In the genomic region with DNA sequence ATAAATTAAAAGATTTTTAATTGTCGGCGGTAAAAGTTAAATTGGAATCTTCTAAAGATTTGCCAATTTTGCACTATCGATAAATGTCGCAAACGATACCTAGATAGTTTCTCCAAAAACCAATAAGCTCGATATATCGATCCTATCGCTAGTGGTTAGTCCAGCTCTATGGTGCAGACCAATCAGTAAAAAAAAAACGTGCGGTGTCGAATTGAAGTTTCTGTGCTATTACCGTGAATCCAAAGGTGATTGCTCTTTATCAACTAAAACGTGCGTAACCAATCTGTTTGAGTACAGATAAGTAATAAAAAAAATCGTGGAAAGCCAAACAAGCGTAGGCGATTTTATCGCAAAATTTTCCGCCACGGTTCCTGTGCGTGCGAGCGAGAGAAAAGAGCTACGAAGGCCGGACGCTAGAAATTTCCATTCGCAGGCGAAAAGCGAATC, we compare ENCODE assay signal across 1 fruit fly cellular context.
TF ChIP-seq lines count a peak whose summit lies in the region.

Gene Hsp110, plus strand, starts transcription at position 153 of the 447 bp plus-strand sequence.

TF ChIP-seq in whole organism, embryonic, 481 proteins besides CTCF, POLR2A, EP300 and RAD21 (continued from another document and continues in another):
- TF ChIP-seq Adf1 (GFP tag; IDR thresholded peaks at IDR 0.05; lab: Robert Waterston, UW) = 0 out of 2 replicates have a peak, but pooled peaks have one; percentile 14
- TF ChIP-seq Side (GFP tag; optimal IDR thresholded peaks at IDR 0.05; lab: Kevin White, UChicago) = no peak
- TF ChIP-seq Rfx (GFP tag; IDR thresholded peaks at IDR 0.05; lab: Robert Waterston, UW) = peak; percentile 55
- no peak for TF ChIP-seq Ssrp (tag; optimal IDR thresholded peaks at IDR 0.05; lab: Kevin White, UChicago)
- TF ChIP-seq crol (GFP tag; IDR thresholded peaks at IDR 0.05; lab: Robert Waterston, UW) = no peak
- TF ChIP-seq ken (GFP tag; IDR thresholded peaks at IDR 0.05; lab: Robert Waterston, UW) = no peak
- no peak for TF ChIP-seq CG4282 (GFP tag; optimal IDR thresholded peaks at IDR 0.05; lab: Kevin White, UChicago)
- TF ChIP-seq chm (GFP tag; IDR thresholded peaks at IDR 0.05; lab: Robert Waterston, UW) = no peak
- peak; percentile 10 for TF ChIP-seq Fer3 (tag; optimal IDR thresholded peaks at IDR 0.05; lab: Kevin White, UChicago)
- TF ChIP-seq Scr (GFP tag; IDR thresholded peaks at IDR 0.05; lab: Robert Waterston, UW; ENCODE audit: partially characterized antibody) = peak; percentile 99
- no peak for TF ChIP-seq slou (GFP tag; optimal IDR thresholded peaks at IDR 0.05; lab: Kevin White, UChicago)
- TF ChIP-seq CG17186 (GFP tag; optimal IDR thresholded peaks at IDR 0.05; lab: Kevin White, UChicago) = peak; percentile 57
- no peak for TF ChIP-seq CG30431 (GFP tag; optimal IDR thresholded peaks at IDR 0.05; lab: Kevin White, UChicago)
- TF ChIP-seq CG9215 (GFP tag; IDR thresholded peaks at IDR 0.05; lab: Robert Waterston, UW) = no peak
- peak; percentile 99 for TF ChIP-seq tna (GFP tag; IDR thresholded peaks at IDR 0.05; lab: Robert Waterston, UW; ENCODE audit: partially characterized antibody)
- TF ChIP-seq CG3163 (GFP tag; optimal IDR thresholded peaks at IDR 0.05; lab: Kevin White, UChicago) = no peak
- TF ChIP-seq CG17361 (GFP tag; IDR thresholded peaks at IDR 0.05; lab: Robert Waterston, UW) = peak; percentile 26; the same call in 1 of the 3 replicates
- peak; percentile 93 for TF ChIP-seq cwo (GFP tag; optimal IDR thresholded peaks at IDR 0.05; lab: Kevin White, UChicago)
- TF ChIP-seq Nf-YB (GFP tag; optimal IDR thresholded peaks at IDR 0.05; lab: Kevin White, UChicago) = peak; percentile 29
- no peak for TF ChIP-seq CG15696 (tag; optimal IDR thresholded peaks at IDR 0.05; lab: Kevin White, UChicago)
- no peak for TF ChIP-seq CG16863 (GFP tag; optimal IDR thresholded peaks at IDR 0.05; lab: Kevin White, UChicago)
- TF ChIP-seq sqz (GFP tag; optimal IDR thresholded peaks at IDR 0.05; lab: Kevin White, UChicago) = peak; percentile 98
- TF ChIP-seq CG6254 (GFP tag; optimal IDR thresholded peaks at IDR 0.05; lab: Kevin White, UChicago) = peak; percentile 56
- TF ChIP-seq Oaz (GFP tag; IDR thresholded peaks at IDR 0.05; lab: Robert Waterston, UW) = no peak
- no peak for TF ChIP-seq crp (GFP tag; optimal IDR thresholded peaks at IDR 0.05; lab: Kevin White, UChicago)
- TF ChIP-seq sens (GFP tag; lab: Kevin White, UChicago) = peak; percentile 81
- no peak for TF ChIP-seq jing (GFP tag; optimal IDR thresholded peaks at IDR 0.05; lab: Kevin White, UChicago)
- TF ChIP-seq Max (GFP tag; optimal IDR thresholded peaks at IDR 0.05; lab: Kevin White, UChicago) = peak; percentile 70
- peak; percentile 31 for TF ChIP-seq CG12391 (tag; optimal IDR thresholded peaks at IDR 0.05; lab: Kevin White, UChicago)
- peak; percentile 8 for TF ChIP-seq Dad (GFP tag; optimal IDR thresholded peaks at IDR 0.05; lab: Kevin White, UChicago)
- no peak for TF ChIP-seq lov (optimal IDR thresholded peaks at IDR 0.05; lab: Kevin White, UChicago)
- no peak for TF ChIP-seq lov (GFP tag; IDR thresholded peaks at IDR 0.05; lab: Robert Waterston, UW)
- TF ChIP-seq CG3847 (GFP tag; IDR thresholded peaks at IDR 0.05; lab: Robert Waterston, UW) = no peak
- TF ChIP-seq CG10979 (tag; optimal IDR thresholded peaks at IDR 0.05; lab: Kevin White, UChicago) = peak; percentile 25
- TF ChIP-seq CG13287 (GFP tag; IDR thresholded peaks at IDR 0.05; lab: Robert Waterston, UW; ENCODE audit: partially characterized antibody) = peak; percentile 99
- TF ChIP-seq BEAF-32 (GFP tag; optimal IDR thresholded peaks at IDR 0.05; lab: Kevin White, UChicago) = peak; percentile 98
- no peak for TF ChIP-seq trh (GFP tag; optimal IDR thresholded peaks at IDR 0.05; lab: Kevin White, UChicago)
- no peak for TF ChIP-seq CG11696 (GFP tag; IDR thresholded peaks at IDR 0.05; lab: Robert Waterston, UW)
- peak; percentile 10 for TF ChIP-seq Bteb2 (GFP tag; optimal IDR thresholded peaks at IDR 0.05; lab: Kevin White, UChicago)
- no peak for TF ChIP-seq MTF-1 (GFP tag; optimal IDR thresholded peaks at IDR 0.05; lab: Kevin White, UChicago; ENCODE audit: borderline replicate concordance)
- no peak for TF ChIP-seq ewg (GFP tag; optimal IDR thresholded peaks at IDR 0.05; lab: Kevin White, UChicago)
- peak; percentile 72 for TF ChIP-seq CG34376 (GFP tag; optimal IDR thresholded peaks at IDR 0.05; lab: Kevin White, UChicago)
- TF ChIP-seq Tbp (GFP tag; optimal IDR thresholded peaks at IDR 0.05; lab: Kevin White, UChicago) = no peak
- TF ChIP-seq Sry-δ (GFP tag; optimal IDR thresholded peaks at IDR 0.05; lab: Kevin White, UChicago) = peak; percentile 98
- no peak for TF ChIP-seq Chrac-16 (GFP tag; optimal IDR thresholded peaks at IDR 0.05; lab: Kevin White, UChicago)
- no peak for TF ChIP-seq Abd-B (GFP tag; optimal IDR thresholded peaks at IDR 0.05; lab: Kevin White, UChicago)
- TF ChIP-seq Sry-β (GFP tag; optimal IDR thresholded peaks at IDR 0.05; lab: Kevin White, UChicago) = no peak
- TF ChIP-seq kay (GFP tag; optimal IDR thresholded peaks at IDR 0.05; lab: Kevin White, UChicago) = no peak
- TF ChIP-seq E2f2 (GFP tag; IDR thresholded peaks at IDR 0.05; lab: Robert Waterston, UW) = peak; percentile 95
- peak; percentile 8 for TF ChIP-seq CG31365 (tag; optimal IDR thresholded peaks at IDR 0.05; lab: Kevin White, UChicago)
- peak; percentile 23 for TF ChIP-seq corto (GFP tag; optimal IDR thresholded peaks at IDR 0.05; lab: Kevin White, UChicago)
- TF ChIP-seq CG43689 (GFP tag; IDR thresholded peaks at IDR 0.05; lab: Robert Waterston, UW) = no peak
- peak; percentile 99 for TF ChIP-seq vnd (GFP tag; IDR thresholded peaks at IDR 0.05; lab: Robert Waterston, UW; ENCODE audit: partially characterized antibody)
- TF ChIP-seq emc (GFP tag; optimal IDR thresholded peaks at IDR 0.05; lab: Kevin White, UChicago) = no peak
- peak; percentile 71 for TF ChIP-seq CG4617 (GFP tag; optimal IDR thresholded peaks at IDR 0.05; lab: Kevin White, UChicago; ENCODE audit: borderline replicate concordance)
- TF ChIP-seq inv (GFP tag; IDR thresholded peaks at IDR 0.05; lab: Robert Waterston, UW; ENCODE audit: partially characterized antibody) = peak; percentile 99
- no peak for TF ChIP-seq Usf (GFP tag; optimal IDR thresholded peaks at IDR 0.05; lab: Kevin White, UChicago)
- TF ChIP-seq Mrtf (GFP tag; IDR thresholded peaks at IDR 0.05; lab: Robert Waterston, UW) = no peak
- TF ChIP-seq CG7271 (tag; optimal IDR thresholded peaks at IDR 0.05; lab: Kevin White, UChicago) = no peak
- no peak for TF ChIP-seq CG10366 (GFP tag; IDR thresholded peaks at IDR 0.05; lab: Robert Waterston, UW)
- no peak for TF ChIP-seq CG9727 (GFP tag; optimal IDR thresholded peaks at IDR 0.05; lab: Kevin White, UChicago)
- TF ChIP-seq luna (GFP tag; optimal IDR thresholded peaks at IDR 0.05; lab: Kevin White, UChicago) = no peak
- TF ChIP-seq Aef1 (GFP tag; IDR thresholded peaks at IDR 0.05; lab: Robert Waterston, UW) = no peak
- no peak for TF ChIP-seq pita (GFP tag; optimal IDR thresholded peaks at IDR 0.05; lab: Kevin White, UChicago)
- no peak for TF ChIP-seq CG18619 (GFP tag; optimal IDR thresholded peaks at IDR 0.05; lab: Kevin White, UChicago)
- no peak for TF ChIP-seq aop (GFP tag; IDR thresholded peaks at IDR 0.05; lab: Robert Waterston, UW)
- TF ChIP-seq tx (GFP tag; optimal IDR thresholded peaks at IDR 0.05; lab: Kevin White, UChicago) = no peak
- TF ChIP-seq gfzf (GFP tag; optimal IDR thresholded peaks at IDR 0.05; lab: Kevin White, UChicago) = peak; percentile 27
- TF ChIP-seq Doc2 (GFP tag; IDR thresholded peaks at IDR 0.05; lab: Robert Waterston, UW) = no peak
- TF ChIP-seq MESR4 (GFP tag; optimal IDR thresholded peaks at IDR 0.05; lab: Kevin White, UChicago) = peak; percentile 45
- peak; percentile 16 for TF ChIP-seq grau (tag; optimal IDR thresholded peaks at IDR 0.05; lab: Kevin White, UChicago)
- no peak for TF ChIP-seq Hr51 (GFP tag; optimal IDR thresholded peaks at IDR 0.05; lab: Kevin White, UChicago)
- no peak for TF ChIP-seq CG14667 (GFP tag; IDR thresholded peaks at IDR 0.05; lab: Robert Waterston, UW)
- TF ChIP-seq CG11695 (GFP tag; IDR thresholded peaks at IDR 0.05; lab: Robert Waterston, UW) = no peak
- TF ChIP-seq Med (GFP tag; lab: Kevin White, UChicago) = peak; percentile 89
- peak; percentile 60 for TF ChIP-seq CG1832 (GFP tag; optimal IDR thresholded peaks at IDR 0.05; lab: Kevin White, UChicago)
- peak; percentile 62 for TF ChIP-seq Ets97D (GFP tag; optimal IDR thresholded peaks at IDR 0.05; lab: Kevin White, UChicago)
- no peak for TF ChIP-seq Neu2 (GFP tag; optimal IDR thresholded peaks at IDR 0.05; lab: Kevin White, UChicago; ENCODE audit: borderline replicate concordance)
- TF ChIP-seq Dp (GFP tag; optimal IDR thresholded peaks at IDR 0.05; lab: Kevin White, UChicago) = peak; percentile 92
- no peak for TF ChIP-seq CG5953 (GFP tag; IDR thresholded peaks at IDR 0.05; lab: Robert Waterston, UW)
- TF ChIP-seq CG11504 (tag; optimal IDR thresholded peaks at IDR 0.05; lab: Kevin White, UChicago) = no peak
- peak; percentile 100 for TF ChIP-seq amos (GFP tag; IDR thresholded peaks at IDR 0.05; lab: Robert Waterston, UW; ENCODE audit: partially characterized antibody)
- TF ChIP-seq gsb-n (tag; optimal IDR thresholded peaks at IDR 0.05; lab: Kevin White, UChicago) = peak; percentile 47
- TF ChIP-seq CG12219 (GFP tag; optimal IDR thresholded peaks at IDR 0.05; lab: Kevin White, UChicago) = no peak
- TF ChIP-seq Jarid2 (GFP tag; optimal IDR thresholded peaks at IDR 0.05; lab: Kevin White, UChicago) = no peak
- TF ChIP-seq CG13424 (tag; optimal IDR thresholded peaks at IDR 0.05; lab: Kevin White, UChicago) = peak; percentile 3
- peak; percentile 99 for TF ChIP-seq ato (GFP tag; IDR thresholded peaks at IDR 0.05; lab: Robert Waterston, UW; ENCODE audit: partially characterized antibody)
- peak; percentile 80 for TF ChIP-seq grn (GFP tag; optimal IDR thresholded peaks at IDR 0.05; lab: Kevin White, UChicago)
- peak; percentile 70 for TF ChIP-seq CG14710 (tag; optimal IDR thresholded peaks at IDR 0.05; lab: Kevin White, UChicago)
- TF ChIP-seq Xbp1 (GFP tag; optimal IDR thresholded peaks at IDR 0.05; lab: Kevin White, UChicago) = peak; percentile 5
- 0 out of 3 replicates have a peak, but pooled peaks have one; percentile 51 for TF ChIP-seq CG2199 (GFP tag; IDR thresholded peaks at IDR 0.05; lab: Robert Waterston, UW)
- no peak for TF ChIP-seq dmrt99B (tag; optimal IDR thresholded peaks at IDR 0.05; lab: Kevin White, UChicago)
- TF ChIP-seq cato (GFP tag; optimal IDR thresholded peaks at IDR 0.05; lab: Kevin White, UChicago; ENCODE audit: borderline replicate concordance) = no peak
- TF ChIP-seq repo (GFP tag; optimal IDR thresholded peaks at IDR 0.05; lab: Kevin White, UChicago) = peak; percentile 7
- no peak for TF ChIP-seq CG10147 (GFP tag; optimal IDR thresholded peaks at IDR 0.05; lab: Kevin White, UChicago)
- TF ChIP-seq mld (GFP tag; IDR thresholded peaks at IDR 0.05; lab: Robert Waterston, UW; ENCODE audit: partially characterized antibody) = peak; percentile 99
- TF ChIP-seq usp (GFP tag; optimal IDR thresholded peaks at IDR 0.05; lab: Kevin White, UChicago) = no peak
- peak; percentile 99 for TF ChIP-seq CG42726 (GFP tag; IDR thresholded peaks at IDR 0.05; lab: Robert Waterston, UW; ENCODE audit: partially characterized antibody)
- TF ChIP-seq bbx (GFP tag; IDR thresholded peaks at IDR 0.05; lab: Robert Waterston, UW; ENCODE audit: partially characterized antibody) = peak; percentile 100
- TF ChIP-seq CG4820 (GFP tag; optimal IDR thresholded peaks at IDR 0.05; lab: Kevin White, UChicago) = no peak
- peak; percentile 25 for TF ChIP-seq CG11398 (GFP tag; optimal IDR thresholded peaks at IDR 0.05; lab: Kevin White, UChicago)
- peak; percentile 67 for TF ChIP-seq CG1603 (tag; optimal IDR thresholded peaks at IDR 0.05; lab: Kevin White, UChicago)
- peak; percentile 45; the same call in 2 of the 3 replicates for TF ChIP-seq ci (GFP tag; IDR thresholded peaks at IDR 0.05; lab: Robert Waterston, UW)
- TF ChIP-seq pfk (GFP tag; optimal IDR thresholded peaks at IDR 0.05; lab: Kevin White, UChicago) = no peak
- no peak for TF ChIP-seq CG7556 (GFP tag; optimal IDR thresholded peaks at IDR 0.05; lab: Kevin White, UChicago)
- TF ChIP-seq CG1647 (GFP tag; optimal IDR thresholded peaks at IDR 0.05; lab: Kevin White, UChicago) = no peak
- TF ChIP-seq CG12071 (GFP tag; optimal IDR thresholded peaks at IDR 0.05; lab: Kevin White, UChicago) = no peak
- peak; percentile 45 for TF ChIP-seq chn (GFP tag; optimal IDR thresholded peaks at IDR 0.05; lab: Kevin White, UChicago)
- no peak for TF ChIP-seq Hr39 (optimal IDR thresholded peaks at IDR 0.05; lab: Kevin White, UChicago)
- peak; percentile 98 for TF ChIP-seq Dref (GFP tag; IDR thresholded peaks at IDR 0.05; lab: Robert Waterston, UW)
- no peak for TF ChIP-seq salm (tag; optimal IDR thresholded peaks at IDR 0.05; lab: Kevin White, UChicago)
- no peak for TF ChIP-seq CG12104 (GFP tag; optimal IDR thresholded peaks at IDR 0.05; lab: Kevin White, UChicago)
- no peak for TF ChIP-seq odd (GFP tag; optimal IDR thresholded peaks at IDR 0.05; lab: Kevin White, UChicago)
- no peak for TF ChIP-seq jigr1 (GFP tag; IDR thresholded peaks at IDR 0.05; lab: Robert Waterston, UW)
- peak; percentile 37 for TF ChIP-seq CG12299 (tag; optimal IDR thresholded peaks at IDR 0.05; lab: Kevin White, UChicago)
- TF ChIP-seq CG13894 (tag; optimal IDR thresholded peaks at IDR 0.05; lab: Kevin White, UChicago) = peak; percentile 42
- TF ChIP-seq CG10543 (GFP tag; optimal IDR thresholded peaks at IDR 0.05; lab: Kevin White, UChicago) = peak; percentile 29
- no peak for TF ChIP-seq prd (optimal IDR thresholded peaks at IDR 0.05; lab: Kevin White, UChicago)
- TF ChIP-seq prd (GFP tag; IDR thresholded peaks at IDR 0.05; lab: Robert Waterston, UW) = no peak
- TF ChIP-seq fru (optimal IDR thresholded peaks at IDR 0.05; lab: Kevin White, UChicago) = no peak
- no peak for TF ChIP-seq CG10431 (GFP tag; optimal IDR thresholded peaks at IDR 0.05; lab: Kevin White, UChicago)
- peak; percentile 83 for TF ChIP-seq dm (GFP tag; optimal IDR thresholded peaks at IDR 0.05; lab: Kevin White, UChicago)
- TF ChIP-seq CG4328 (GFP tag; optimal IDR thresholded peaks at IDR 0.05; lab: Kevin White, UChicago) = no peak
- peak; percentile 37 for TF ChIP-seq CG7839 (tag; optimal IDR thresholded peaks at IDR 0.05; lab: Kevin White, UChicago)
- TF ChIP-seq Trl (optimal IDR thresholded peaks at IDR 0.05; lab: Kevin White, UChicago) = no peak
- peak; percentile 17 for TF ChIP-seq Trl (GFP tag; optimal IDR thresholded peaks at IDR 0.05; lab: Kevin White, UChicago)
- TF ChIP-seq vvl (GFP tag; IDR thresholded peaks at IDR 0.05; lab: Robert Waterston, UW) = peak; percentile 24; the same call in 1 of the 2 replicates
- TF ChIP-seq sima (GFP tag; optimal IDR thresholded peaks at IDR 0.05; lab: Kevin White, UChicago) = no peak
